Fruit fly (Drosophila melanogaster): ENCODE results near the gene CG5895.
A peak's percentile ranks its signal among the peaks of the same experiment; 100 is the strongest.

The CG5895 gene

dm6 chr3L:16014515-16014914 is 20.8 kb upstream of the CG5895 start:
- TF ChIP-seq trem (tag; optimal IDR thresholded peaks at IDR 0.05) (no peak), Awh (GFP tag; IDR thresholded peaks at IDR 0.05) (peak; percentile 80), CG17802 (tag; optimal IDR thresholded peaks at IDR 0.05) (no peak), vvl (GFP tag; IDR thresholded peaks at IDR 0.05) (peak; percentile 43; the same call in 1 of the 2 replicates), CG15479 (GFP tag; optimal IDR thresholded peaks at IDR 0.05) (no peak), CG1024 (GFP tag; IDR thresholded peaks at IDR 0.05) (no peak), ase (GFP tag; IDR thresholded peaks at IDR 0.05) (no peak), aop (GFP tag; IDR thresholded peaks at IDR 0.05) (no peak), row (GFP tag; IDR thresholded peaks at IDR 0.05) (no peak), zen2 (GFP tag; IDR thresholded peaks at IDR 0.05; ENCODE audit: partially characterized antibody) (0 out of 3 replicates have a peak, but pooled peaks have one; percentile 6), MESR4 (GFP tag; optimal IDR thresholded peaks at IDR 0.05) (no peak), pan (optimal IDR thresholded peaks at IDR 0.05) (no peak), pan (GFP tag; optimal IDR thresholded peaks at IDR 0.05 in 1 of 2, IDR thresholded peaks at IDR 0.05 in 1 of 2) (no peak), pita (GFP tag; optimal IDR thresholded peaks at IDR 0.05) (no peak), CG13894 (tag; optimal IDR thresholded peaks at IDR 0.05) (peak; percentile 75), oc (tag; optimal IDR thresholded peaks at IDR 0.05) (peak; percentile 61), pros (GFP tag; optimal IDR thresholded peaks at IDR 0.05) (peak; percentile 53), CG7786 (GFP tag; optimal IDR thresholded peaks at IDR 0.05) (no peak), jing (GFP tag; optimal IDR thresholded peaks at IDR 0.05) (no peak), phol (tag; optimal IDR thresholded peaks at IDR 0.05) (no peak), NfI (GFP tag; optimal IDR thresholded peaks at IDR 0.05) (no peak), gem (tag; optimal IDR thresholded peaks at IDR 0.05) (no peak), chinmo (GFP tag; IDR thresholded peaks at IDR 0.05; ENCODE audit: partially characterized antibody) (0 out of 4 replicates have a peak, but pooled peaks have one; percentile 31), lab (GFP tag; optimal IDR thresholded peaks at IDR 0.05) (no peak), CG34224 (GFP tag; IDR thresholded peaks at IDR 0.05; ENCODE audit: partially characterized antibody) (no peak), vfl (GFP tag; optimal IDR thresholded peaks at IDR 0.05) (no peak), crc (GFP tag; optimal IDR thresholded peaks at IDR 0.05) (no peak), z (GFP tag; IDR thresholded peaks at IDR 0.05) (no peak), Fer2 (tag; optimal IDR thresholded peaks at IDR 0.05) (no peak), CG6683 (GFP tag; optimal IDR thresholded peaks at IDR 0.05) (no peak), CG9215 (GFP tag; IDR thresholded peaks at IDR 0.05) (no peak), ttk (GFP tag; IDR thresholded peaks at IDR 0.05) (no peak), CG2889 (GFP tag; IDR thresholded peaks at IDR 0.05) (no peak), gro (GFP tag; optimal IDR thresholded peaks at IDR 0.05) (peak; percentile 68), cwo (GFP tag; optimal IDR thresholded peaks at IDR 0.05) (peak; percentile 27), bowl (GFP tag; IDR thresholded peaks at IDR 0.05) (peak; percentile 48; the same call in 1 of the 2 replicates), CG15269 (tag; optimal IDR thresholded peaks at IDR 0.05) (peak; percentile 50), E2f1 (GFP tag; IDR thresholded peaks at IDR 0.05) (no peak), sd (tag; optimal IDR thresholded peaks at IDR 0.05) (peak; percentile 65), CHES-1-like (GFP tag; optimal IDR thresholded peaks at IDR 0.05) (no peak), kah (GFP tag; optimal IDR thresholded peaks at IDR 0.05) (no peak), abd-A (tag; optimal IDR thresholded peaks at IDR 0.05) (peak; percentile 97), her (GFP tag; optimal IDR thresholded peaks at IDR 0.05) (no peak)
